Worm (Caenorhabditis elegans) whole organism, L4 larva: Measurements from ENCODE around the gene K11H3.2.

ENCODE experiments used
- F26F4.8 ChIP-seq: fragments of 200-800 bp; sonication (Bioruptor generic); conservative IDR thresholded peaks from 2 replicates; pipeline ENCODE4 v1.3.6; 2022; ENCODE audit warnings: missing genetic modification characterization, missing compliant biosample characterization
- F44E2.7 ChIP-seq: fragments of 200-800 bp; sonication (Bioruptor generic); IDR thresholded peaks from 2 replicates; pipeline ENCODE4 v2.1.2; 2022; ENCODE audit warnings: missing genetic modification characterization, missing compliant biosample characterization
- F49E8.2 ChIP-seq: sonication (generic microtip); optimal IDR thresholded peaks from 2 replicates; lab custom pipeline; 2016; ENCODE audit warnings: missing compliant biosample characterization, mild to moderate bottlenecking, missing genetic modification characterization, borderline replicate concordance
- R02D3.7 ChIP-seq: fragments of 150-350 bp; sonication (generic microtip); optimal IDR thresholded peaks from 3 replicates; lab custom pipeline; 2014; ENCODE audit warnings: missing biosample characterization, missing genetic modification characterization
- T26A8.4 ChIP-seq: fragments of 200-800 bp; sonication (Bioruptor generic); IDR thresholded peaks from 2 replicates; pipeline ENCODE4 v1.3.6; 2022; ENCODE audit warnings: missing genetic modification characterization, missing compliant biosample characterization
- Y5F2A.4 ChIP-seq: fragments of 200-800 bp; sonication (Bioruptor generic); optimal IDR thresholded peaks from 2 replicates; lab custom pipeline; 2018; ENCODE audit warnings: mild to moderate bottlenecking, missing genetic modification characterization, missing compliant biosample characterization
- ZK546.5 ChIP-seq, 2 experiments: sonication (generic microtip); optimal IDR thresholded peaks; 2 replicates each; lab custom pipeline; 2017; ENCODE audit warnings: missing biosample characterization in 2 of 2, missing genetic modification characterization in 2 of 2
- aha-1 ChIP-seq: fragments of 150-350 bp; peaks from one replicate; lab custom pipeline; 2014; ENCODE audit warnings: missing biosample characterization, missing genetic modification characterization
- ceh-32 ChIP-seq: sonication (generic microtip); optimal IDR thresholded peaks from 2 replicates; lab custom pipeline; 2016; ENCODE audit warnings: mild to moderate bottlenecking, missing genetic modification characterization, missing compliant biosample characterization; ENCODE audit not compliant: poor library complexity
- ceh-62 ChIP-seq: sonication (generic microtip); optimal IDR thresholded peaks from 2 replicates; lab custom pipeline; 2017; ENCODE audit warnings: missing biosample characterization, missing genetic modification characterization
- ceh-82 ChIP-seq: sonication (generic microtip); optimal IDR thresholded peaks from 2 replicates; lab custom pipeline; 2017; ENCODE audit warnings: missing biosample characterization, missing genetic modification characterization
- ces-1 ChIP-seq: fragments of 150-350 bp; sonication (generic microtip); optimal IDR thresholded peaks from 4 replicates; lab custom pipeline; 2014; ENCODE audit warnings: missing biosample characterization, missing genetic modification reagents, missing genetic modification characterization
- daf-16 ChIP-seq, 3 experiments: sonication (generic microtip); optimal IDR thresholded peaks; 2 replicates each; lab custom pipeline; 2016 to 2017; ENCODE audit warnings: missing genetic modification characterization in 3 of 3, missing genetic modification reagents in 3 of 3, mild to moderate bottlenecking in 2 of 3, missing compliant biosample characterization in 2 of 3, missing biosample characterization in 1 of 3, moderate library complexity in 1 of 3
- daf-19 ChIP-seq: fragments of 200-800 bp; sonication (Bioruptor generic); conservative IDR thresholded peaks from 2 replicates; pipeline ENCODE4 v1.3.6; 2022; ENCODE audit warnings: missing genetic modification characterization, missing compliant biosample characterization
- daf-8 ChIP-seq: fragments of 200-800 bp; sonication (Bioruptor generic); IDR thresholded peaks from 2 replicates; pipeline ENCODE4 v1.3.6; 2022; ENCODE audit warnings: missing genetic modification characterization, missing compliant biosample characterization
- dmd-6 ChIP-seq: fragments of 200-800 bp; sonication (Bioruptor generic); IDR thresholded peaks from 2 replicates; pipeline ENCODE4 v1.3.6; 2022; ENCODE audit warnings: missing genetic modification reagents, missing genetic modification characterization, missing compliant biosample characterization
- dpl-1 ChIP-seq: fragments of 150-350 bp; optimal IDR thresholded peaks from 2 replicates; lab custom pipeline; 2014; ENCODE audit warnings: missing biosample characterization, missing genetic modification reagents, missing genetic modification characterization
- duxl-1 ChIP-seq: sonication (generic microtip); optimal IDR thresholded peaks from 2 replicates; lab custom pipeline; 2016; ENCODE audit warnings: mild to moderate bottlenecking, missing genetic modification characterization, moderate library complexity, missing compliant biosample characterization; ENCODE audit not compliant: poor library complexity
- egl-27 ChIP-seq: sonication (generic microtip); optimal IDR thresholded peaks from 3 replicates; lab custom pipeline; 2017; ENCODE audit warnings: missing biosample characterization, missing genetic modification reagents, missing genetic modification characterization
- fkh-10 ChIP-seq: fragments of 150-350 bp; optimal IDR thresholded peaks from 2 replicates; lab custom pipeline; 2014; ENCODE audit warnings: missing biosample characterization, missing genetic modification reagents, missing genetic modification characterization
- fos-1 ChIP-seq: fragments of 150-350 bp; optimal IDR thresholded peaks from 2 replicates; lab custom pipeline; 2014; ENCODE audit warnings: missing biosample characterization, missing genetic modification characterization
- hif-1 ChIP-seq, 2 experiments: sonication (generic microtip); optimal IDR thresholded peaks; 2 replicates each; lab custom pipeline; 2016 to 2017; ENCODE audit warnings: missing compliant biosample characterization in 2 of 2, missing genetic modification characterization in 2 of 2, missing genetic modification reagents in 2 of 2, missing genotype in 2 of 2, mild to moderate bottlenecking in 1 of 2
- hmg-1.1 ChIP-seq: fragments of 200-800 bp; sonication (Bioruptor generic); IDR thresholded peaks from 2 replicates; pipeline ENCODE4 v1.3.6; 2022; ENCODE audit warnings: missing genetic modification reagents, missing genetic modification characterization, missing compliant biosample characterization
- lim-7 ChIP-seq: fragments of 200-800 bp; sonication (Bioruptor generic); IDR thresholded peaks from 2 replicates; pipeline ENCODE4 v1.3.6; 2022; ENCODE audit warnings: missing genetic modification characterization, missing compliant biosample characterization
- lin-39 ChIP-seq: fragments of 150-350 bp; optimal IDR thresholded peaks from 2 replicates; lab custom pipeline; 2014; ENCODE audit warnings: missing biosample characterization, missing genetic modification reagents, missing genetic modification characterization
- lir-3 ChIP-seq: sonication (generic microtip); optimal IDR thresholded peaks from 2 replicates; lab custom pipeline; 2016; ENCODE audit warnings: mild to moderate bottlenecking, missing genetic modification characterization, missing compliant biosample characterization
- madf-5 ChIP-seq, 2 experiments: fragments of 200-800 bp; sonication (Bioruptor generic); IDR thresholded peaks; 2 replicates each; pipeline ENCODE4 v1.3.6; 2022; ENCODE audit warnings: missing compliant biosample characterization in 2 of 2, missing genetic modification characterization in 2 of 2
- madf-9 ChIP-seq: fragments of 200-800 bp; sonication (Bioruptor generic); conservative IDR thresholded peaks from 2 replicates; pipeline ENCODE4 v1.3.6; 2022; ENCODE audit warnings: missing genetic modification reagents, missing genetic modification characterization, missing compliant biosample characterization
- mes-2 ChIP-seq: sonication (generic microtip); optimal IDR thresholded peaks from 2 replicates; lab custom pipeline; 2016; ENCODE audit warnings: missing genotype, mild to moderate bottlenecking, missing genetic modification characterization, missing compliant biosample characterization; ENCODE audit not compliant: poor library complexity, severe bottlenecking
- nhr-11 ChIP-seq: fragments of 150-350 bp; optimal IDR thresholded peaks from 2 replicates; lab custom pipeline; 2014; ENCODE audit warnings: missing biosample characterization, missing genetic modification characterization
- nhr-111 ChIP-seq: fragments of 200-800 bp; sonication (Bioruptor generic); optimal IDR thresholded peaks from 2 replicates; lab custom pipeline; 2018; ENCODE audit warnings: mild to moderate bottlenecking, missing genetic modification characterization, missing compliant biosample characterization
- nhr-237 ChIP-seq: sonication (generic microtip); optimal IDR thresholded peaks from 2 replicates; lab custom pipeline; 2017; ENCODE audit warnings: missing biosample characterization, missing genetic modification characterization
- nhr-76 ChIP-seq: fragments of 150-350 bp; optimal IDR thresholded peaks from 2 replicates; lab custom pipeline; 2014; ENCODE audit warnings: missing biosample characterization, missing genetic modification characterization
- pha-4 ChIP-seq, 2 experiments: fragments of 150-350 bp in 1 of 2; fragments of 200-800 bp in 1 of 2; sonication (Bioruptor generic) in 1 of 2; IDR thresholded peaks in 1 of 2; optimal IDR thresholded peaks in 1 of 2; 2 replicates each; pipeline versions ENCODE4 v1.3.6 to Lab custom; 2014 to 2022; ENCODE audit warnings: missing genetic modification characterization in 2 of 2, missing genetic modification reagents in 2 of 2, missing biosample characterization in 1 of 2, missing compliant biosample characterization in 1 of 2
- php-3 ChIP-seq: fragments of 200-800 bp; sonication (Bioruptor generic); IDR thresholded peaks from 2 replicates; pipeline ENCODE4 v1.3.6; 2022; ENCODE audit warnings: missing genetic modification reagents, missing genetic modification characterization, missing compliant biosample characterization
- rbr-2 ChIP-seq: sonication (generic microtip); optimal IDR thresholded peaks from 2 replicates; lab custom pipeline; 2016; ENCODE audit warnings: missing genotype, missing genetic modification characterization, missing compliant biosample characterization
- saeg-2 ChIP-seq: fragments of 200-800 bp; sonication (Bioruptor generic); IDR thresholded peaks from 2 replicates; pipeline ENCODE4 v1.3.6; 2022; ENCODE audit warnings: missing genetic modification reagents, missing genetic modification characterization, missing compliant biosample characterization
- sdz-12 ChIP-seq: fragments of 200-800 bp; sonication (Bioruptor generic); optimal IDR thresholded peaks from 2 replicates; lab custom pipeline; 2018; ENCODE audit warnings: mild to moderate bottlenecking, missing genetic modification characterization, missing compliant biosample characterization
- set-16 ChIP-seq: fragments of 200-800 bp; sonication (Bioruptor generic); IDR thresholded peaks from 2 replicates; pipeline ENCODE4 v1.3.6; 2022; ENCODE audit warnings: missing genetic modification reagents, missing genetic modification characterization, missing compliant biosample characterization
- skn-1 ChIP-seq: fragments of 150-350 bp; optimal IDR thresholded peaks from 2 replicates; lab custom pipeline; 2014; ENCODE audit warnings: missing biosample characterization, missing genetic modification characterization
- snpc-1.2 ChIP-seq: fragments of 200-800 bp; sonication (Bioruptor generic); IDR thresholded peaks from 2 replicates; pipeline ENCODE4 v1.3.6; 2022; ENCODE audit warnings: missing genetic modification reagents, missing genetic modification characterization, missing compliant biosample characterization
- snpc-4 ChIP-seq: fragments of 150-350 bp; optimal IDR thresholded peaks from 2 replicates; lab custom pipeline; 2014; ENCODE audit warnings: missing biosample characterization, missing genetic modification characterization
- spr-1 ChIP-seq: sonication (generic microtip); optimal IDR thresholded peaks from 2 replicates; lab custom pipeline; 2016; ENCODE audit warnings: mild to moderate bottlenecking, missing genetic modification characterization, missing compliant biosample characterization
- zfp-3 ChIP-seq: fragments of 200-800 bp; sonication (Bioruptor generic); conservative IDR thresholded peaks from 2 replicates; pipeline ENCODE4 v1.3.6; 2022; ENCODE audit warnings: missing genetic modification reagents, missing genetic modification characterization, missing compliant biosample characterization

K11H3.2 gene

ce11 chrIII:9871032-9871431, 24.8 kb downstream of the K11H3.2 start, which contains the start of gene ZK757.1:
TSS of gene ZK757.1 (minus strand) at chrIII:9871132.
- no peak for TF ChIP-seq F49E8.2 (tag; lab: Kevin White, UChicago)
- no peak for TF ChIP-seq nhr-237
- TF ChIP-seq aha-1 (tag; lab: Kevin White, UChicago), result no peak
- no peak for TF ChIP-seq pha-4 (GFP tag; IDR thresholded peaks at IDR 0.05; lab: Robert Waterston, UW)
- TF ChIP-seq pha-4 (tag; optimal IDR thresholded peaks at IDR 0.05; lab: Kevin White, UChicago), result no peak
- no peak for TF ChIP-seq snpc-1.2 (GFP tag; lab: Robert Waterston, UW)
- no peak for TF ChIP-seq nhr-111
- no peak for TF ChIP-seq php-3
- no peak for TF ChIP-seq ceh-32 (tag; lab: Kevin White, UChicago)
- no peak for TF ChIP-seq nhr-11
- TF ChIP-seq zfp-3 (GFP tag; lab: Robert Waterston, UW), result no peak
- no peak for TF ChIP-seq Y5F2A.4 (GFP tag; lab: Kevin White, UChicago)

- TF ChIP-seq skn-1 (tag; lab: Kevin White, UChicago) (no peak), ceh-62 (no peak), T26A8.4 (GFP tag; lab: Robert Waterston, UW) (no peak), F26F4.8 (GFP tag; lab: Robert Waterston, UW) (no peak), ceh-82 (tag; lab: Kevin White, UChicago) (no peak), php-3 (no peak), hif-1 (tag; optimal IDR thresholded peaks at IDR 0.05; lab: Kevin White, UChicago) (no peak), mes-2 (tag; lab: Kevin White, UChicago) (no peak), dmd-6 (no peak), ZK546.5 (tag; optimal IDR thresholded peaks at IDR 0.05; lab: Kevin White, UChicago) (no peak), F44E2.7 (GFP tag; lab: Robert Waterston, UW) (no peak), lim-7 (GFP tag; lab: Robert Waterston, UW) (no peak), madf-5 (GFP tag; IDR thresholded peaks at IDR 0.05; lab: Robert Waterston, UW) (no peak), nhr-76 (tag; lab: Kevin White, UChicago) (no peak), set-16 (GFP tag; lab: Robert Waterston, UW) (no peak), sdz-12 (GFP tag; lab: Kevin White, UChicago) (no peak), duxl-1 (no peak), dpl-1 (GFP tag; lab: Kevin White, UChicago) (no peak), daf-8 (GFP tag; lab: Robert Waterston, UW) (no peak)
These were observed 28.3 kb downstream of the K11H3.2 start for ce11 chrIII:9874515-9874914.

DNA sequence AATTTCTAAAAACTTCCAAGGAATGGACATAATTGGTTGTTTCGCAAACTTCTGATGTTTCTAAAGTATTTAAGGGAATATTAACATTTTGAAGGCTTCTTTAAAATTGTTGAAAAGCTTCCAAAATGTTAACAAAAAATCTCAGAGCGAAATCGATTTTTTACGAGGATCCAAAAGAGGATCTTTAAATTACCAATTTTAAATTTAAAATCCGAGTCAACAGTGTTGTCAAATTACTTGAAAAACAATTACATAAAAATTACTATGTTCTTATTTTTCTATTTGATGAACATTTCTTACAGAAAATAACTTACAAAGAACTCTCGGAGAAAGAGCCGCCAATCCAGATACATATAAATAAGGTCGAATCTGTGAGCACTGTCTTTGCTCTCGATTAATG, 30.8 kb downstream of the K11H3.2 start, which contains the start of gene ZK757.10:
Gene ZK757.10 (plus strand): TSS at position 301 of the 400 bp plus-strand sequence.
- TF ChIP-seq snpc-4 (no peak), egl-27 (no peak), hmg-1.1 (GFP tag; lab: Robert Waterston, UW) (no peak), aha-1 (tag; lab: Kevin White, UChicago) (no peak), snpc-1.2 (GFP tag; lab: Robert Waterston, UW) (no peak), daf-19 (GFP tag; lab: Robert Waterston, UW) (no peak)

- TF ChIP-seq daf-16 (GFP tag; optimal IDR thresholded peaks at IDR 0.05; lab: Kevin White, UChicago) (no peak), daf-16 (tag; optimal IDR thresholded peaks at IDR 0.05; lab: Kevin White, UChicago) (no peak), saeg-2 (no peak), lin-39 (tag; lab: Kevin White, UChicago) (no peak), fos-1 (tag; lab: Kevin White, UChicago) (no peak), madf-9 (GFP tag; lab: Robert Waterston, UW) (no peak), ces-1 (no peak), daf-8 (GFP tag; lab: Robert Waterston, UW) (no peak), mes-2 (tag; lab: Kevin White, UChicago) (no peak), R02D3.7 (no peak), rbr-2 (no peak), lir-3 (tag; lab: Kevin White, UChicago) (no peak), hmg-1.1 (GFP tag; lab: Robert Waterston, UW) (no peak), spr-1 (tag; lab: Kevin White, UChicago) (no peak), fkh-10 (GFP tag; lab: Kevin White, UChicago) (no peak)
These were observed 32.6 kb downstream of the K11H3.2 start, which contains the start of gene ZK757.2 for ce11 chrIII:9878828-9879227. TSS of gene ZK757.2 (minus strand) at chrIII:9878928.
